Worm (Caenorhabditis elegans) whole organism, L2 larva: ENCODE data around the gene shc-2.

Source experiments
- ceh-82 ChIP-seq: fragments of 150-350 bp; optimal IDR thresholded peaks from 2 replicates; lab custom pipeline; 2014; ENCODE audit warnings: missing biosample characterization, missing genetic modification characterization
- elt-1 ChIP-seq: fragments of 150-350 bp; optimal IDR thresholded peaks from 2 replicates; lab custom pipeline; 2014; ENCODE audit warnings: missing biosample characterization, missing genetic modification characterization
- fos-1 ChIP-seq: fragments of 150-350 bp; optimal IDR thresholded peaks from 2 replicates; lab custom pipeline; 2014; ENCODE audit warnings: missing biosample characterization, missing genetic modification characterization
- nhr-12 ChIP-seq: fragments of 150-350 bp; optimal IDR thresholded peaks from 2 replicates; lab custom pipeline; 2014; ENCODE audit warnings: missing biosample characterization, missing genetic modification characterization
- nhr-237 ChIP-seq: fragments of 150-350 bp; optimal IDR thresholded peaks from 2 replicates; lab custom pipeline; 2014; ENCODE audit warnings: missing biosample characterization, missing genetic modification characterization
- nhr-25 ChIP-seq: fragments of 150-350 bp; sonication (generic microtip); optimal IDR thresholded peaks from 3 replicates; lab custom pipeline; 2014; ENCODE audit warnings: missing biosample characterization, missing genetic modification characterization
- nhr-6 ChIP-seq: fragments of 150-350 bp; optimal IDR thresholded peaks from 2 replicates; lab custom pipeline; 2014; ENCODE audit warnings: missing biosample characterization, missing genetic modification characterization
- unc-39 ChIP-seq: fragments of 150-350 bp; optimal IDR thresholded peaks from 2 replicates; lab custom pipeline; 2014; ENCODE audit warnings: missing biosample characterization, missing genetic modification characterization
- ztf-1 ChIP-seq: fragments of 200-800 bp; sonication (Bioruptor generic); conservative IDR thresholded peaks from 2 replicates; pipeline ENCODE4 v1.3.6; 2022; ENCODE audit warnings: missing genetic modification characterization, missing compliant biosample characterization

- TF ChIP-seq ztf-1 (no peak), elt-1 (tag; lab: Kevin White, UChicago) (no peak), nhr-25 (tag; lab: Kevin White, UChicago) (no peak), ceh-82 (tag; lab: Kevin White, UChicago) (no peak), unc-39 (tag; lab: Kevin White, UChicago) (no peak), nhr-237 (tag; lab: Kevin White, UChicago) (no peak), fos-1 (tag; lab: Kevin White, UChicago) (no peak), nhr-6 (no peak), nhr-12 (tag; lab: Kevin White, UChicago) (no peak)
Measured at ce11 chrII:4949380-4949950, 19.5 kb upstream of the shc-2 start, which contains the start of the genes try-1 and zyg-12.
